Worm (Caenorhabditis elegans): ENCODE results near the gene R151.1.

DNA sequence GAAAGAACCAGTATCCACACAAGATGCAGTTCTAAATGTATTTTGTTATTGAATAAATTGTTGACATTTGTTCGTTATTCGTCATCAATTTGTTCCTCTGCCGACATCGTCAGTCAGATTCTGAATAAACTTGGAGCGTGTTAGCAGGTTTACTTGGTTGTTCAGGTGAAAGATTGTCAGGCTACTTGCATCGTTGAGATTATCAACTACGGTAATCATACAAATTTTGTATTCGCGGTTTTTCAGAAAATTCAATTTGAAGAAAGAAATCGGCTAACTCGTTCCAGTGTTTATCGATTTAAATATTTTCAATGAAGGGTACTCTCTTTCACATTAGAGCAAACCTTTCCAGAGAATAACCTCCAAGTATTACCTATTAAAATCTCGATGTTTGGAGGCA is 6.6 kb upstream of the R151.1 start, which contains the start of gene R151.2:
- TF ChIP-seq hmbx-1 (tag; optimal IDR thresholded peaks at IDR 0.05) (no peak), tbx-11 (GFP tag; IDR thresholded peaks at IDR 0.05) (no peak), ets-7 (tag; optimal IDR thresholded peaks at IDR 0.05) (no peak), ceh-36 (tag; optimal IDR thresholded peaks at IDR 0.05) (no peak), pes-1 (GFP tag; IDR thresholded peaks at IDR 0.05) (no peak), ama-1 (optimal IDR thresholded peaks at IDR 0.05) (no peak), tra-4 (tag; optimal IDR thresholded peaks at IDR 0.05) (no peak), sea-1 (GFP tag; conservative IDR thresholded peaks at IDR 0.05) (no peak), hmg-4 (GFP tag; optimal IDR thresholded peaks at IDR 0.05) (no peak)
